Fruit fly (Drosophila melanogaster) whole organism, embryonic: ENCODE data around the gene CG5697.
A peak's percentile ranks its signal among the peaks of the same experiment; 100 is the strongest.

Experiments
- Bgb ChIP-seq: fragments of 200-800 bp; sonication (Bioruptor generic); IDR thresholded peaks from 2 replicates; pipeline ENCODE4 v1.3.6; 2022; ENCODE audit warnings: missing biosample characterization, missing genetic modification characterization; ENCODE audit not compliant: partially characterized antibody
- CG10565 ChIP-seq: fragments of 200-800 bp; sonication (Bioruptor generic); optimal IDR thresholded peaks from 3 replicates; lab custom pipeline; 2016; ENCODE audit warnings: missing biosample characterization, mild to moderate bottlenecking, missing genetic modification characterization
- CG11247 ChIP-seq: fragments of 200-800 bp; sonication (Bioruptor generic); IDR thresholded peaks from 2 replicates; pipeline ENCODE4 v1.3.6; 2022; ENCODE audit warnings: missing biosample characterization, missing genetic modification characterization
- CG13123 ChIP-seq: fragments of 200-800 bp; sonication (Bioruptor generic); optimal IDR thresholded peaks from 2 replicates; lab custom pipeline; 2016; ENCODE audit warnings: missing biosample characterization, missing genetic modification characterization
- CG13894 ChIP-seq: fragments of 200-800 bp; sonication (Bioruptor generic); optimal IDR thresholded peaks from 3 replicates; lab custom pipeline; 2018; ENCODE audit warnings: missing biosample characterization, mild to moderate bottlenecking, missing genetic modification characterization, moderate library complexity
- CG16813 ChIP-seq: fragments of 200-800 bp; sonication (Bioruptor generic); IDR thresholded peaks from 3 replicates; pipeline ENCODE4 v1.3.6; 2022; ENCODE audit warnings: missing biosample characterization, missing genetic modification characterization; ENCODE audit not compliant: partially characterized antibody
- CG17361 ChIP-seq: fragments of 200-800 bp; sonication (Bioruptor generic); IDR thresholded peaks from 3 replicates; pipeline ENCODE4 v1.3.6; 2022; ENCODE audit warnings: missing biosample characterization, missing genetic modification characterization
- CG3163 ChIP-seq: fragments of 200-800 bp; sonication (Bioruptor generic); optimal IDR thresholded peaks from 3 replicates; lab custom pipeline; 2016; ENCODE audit warnings: missing biosample characterization, missing genetic modification characterization
- CG34376 ChIP-seq: fragments of 200-800 bp; sonication (Bioruptor generic); optimal IDR thresholded peaks from 2 replicates; lab custom pipeline; 2018; ENCODE audit warnings: missing biosample characterization, mild to moderate bottlenecking, missing genetic modification characterization
- CG4404 ChIP-seq: fragments of 200-800 bp; sonication (Bioruptor generic); IDR thresholded peaks from 2 replicates; pipeline ENCODE4 v1.3.6; 2022; ENCODE audit warnings: missing biosample characterization, missing genetic modification characterization
- CG6175 ChIP-seq: fragments of 200-800 bp; sonication (Bioruptor generic); IDR thresholded peaks from 3 replicates; pipeline ENCODE4 v1.3.6; 2022; ENCODE audit warnings: missing biosample characterization, missing genetic modification characterization
- CG6654 ChIP-seq: fragments of 200-800 bp; sonication (Bioruptor generic); optimal IDR thresholded peaks from 2 replicates; lab custom pipeline; 2017; ENCODE audit warnings: missing biosample characterization, mild to moderate bottlenecking, missing genetic modification characterization
- CG8290 ChIP-seq, 3 experiments: fragments of 200-800 bp; sonication (Bioruptor generic); optimal IDR thresholded peaks; 2 replicates each; lab custom pipeline; 2016 to 2019; ENCODE audit warnings: missing biosample characterization in 3 of 3, missing genetic modification characterization in 3 of 3, mild to moderate bottlenecking in 2 of 3, moderate library complexity in 1 of 3
- CG8765 ChIP-seq: fragments of 200-800 bp; sonication (Bioruptor generic); IDR thresholded peaks from 2 replicates; pipeline ENCODE4 v1.3.6; 2022; ENCODE audit warnings: missing biosample characterization, missing genetic modification characterization
- Dbx ChIP-seq: fragments of 200-800 bp; sonication (Bioruptor generic); IDR thresholded peaks from 3 replicates; pipeline ENCODE4 v1.3.6; 2022; ENCODE audit warnings: missing biosample characterization, missing genetic modification characterization
- Deaf1 ChIP-seq: fragments of 200-800 bp; optimal IDR thresholded peaks from 3 replicates; lab custom pipeline; 2019; ENCODE audit warnings: missing biosample characterization, mild to moderate bottlenecking, missing genetic modification characterization, moderate library complexity
- Dll ChIP-seq: fragments of 200-800 bp; sonication (Bioruptor generic); IDR thresholded peaks from 4 replicates; pipeline ENCODE4 v1.3.6; 2022; ENCODE audit warnings: missing biosample characterization, missing genetic modification characterization; ENCODE audit not compliant: partially characterized antibody
- Dp ChIP-seq: fragments of 200-800 bp; sonication (Bioruptor generic); optimal IDR thresholded peaks from 2 replicates; lab custom pipeline; 2018; ENCODE audit warnings: missing biosample characterization, mild to moderate bottlenecking, missing genetic modification characterization, moderate library complexity
- ERR ChIP-seq: fragments of 200-800 bp; sonication (Bioruptor generic); optimal IDR thresholded peaks from 2 replicates; lab custom pipeline; 2016; ENCODE audit warnings: missing biosample characterization, missing genetic modification characterization
- H2.0 ChIP-seq: fragments of 200-800 bp; sonication (Bioruptor generic); IDR thresholded peaks from 2 replicates; pipeline ENCODE4 v1.3.6; 2022; ENCODE audit warnings: missing biosample characterization, missing genetic modification characterization
- Jarid2 ChIP-seq: fragments of 200-800 bp; sonication (Bioruptor generic); optimal IDR thresholded peaks from 3 replicates; lab custom pipeline; 2017; ENCODE audit warnings: mild to moderate bottlenecking, missing biosample characterization, missing genetic modification reagents, missing genetic modification characterization
- NC2β ChIP-seq: fragments of 200-800 bp; sonication (Bioruptor generic); optimal IDR thresholded peaks from 2 replicates; lab custom pipeline; 2016; ENCODE audit warnings: missing biosample characterization, missing genetic modification characterization
- Nf-YB ChIP-seq: fragments of 200-800 bp; sonication (Bioruptor generic); optimal IDR thresholded peaks from 3 replicates; lab custom pipeline; 2019; ENCODE audit warnings: missing biosample characterization, mild to moderate bottlenecking, missing genetic modification characterization, moderate library complexity
- Oli ChIP-seq: fragments of 200-800 bp; sonication (Bioruptor generic); optimal IDR thresholded peaks from 2 replicates; lab custom pipeline; 2018; ENCODE audit warnings: missing biosample characterization, mild to moderate bottlenecking, missing genetic modification characterization, moderate library complexity
- Rx ChIP-seq: fragments of 200-800 bp; sonication (Bioruptor generic); IDR thresholded peaks from 2 replicates; pipeline ENCODE4 v1.3.6; 2022; ENCODE audit warnings: missing biosample characterization, missing genetic modification characterization
- Six4 ChIP-seq: fragments of 200-800 bp; sonication (Bioruptor generic); optimal IDR thresholded peaks from 2 replicates; lab custom pipeline; 2016; ENCODE audit warnings: missing biosample characterization, missing genetic modification characterization
- ato ChIP-seq: fragments of 200-800 bp; sonication (Bioruptor generic); IDR thresholded peaks from 2 replicates; pipeline ENCODE4 v1.3.6; 2022; ENCODE audit warnings: missing biosample characterization, missing genetic modification characterization; ENCODE audit not compliant: partially characterized antibody
- bbx ChIP-seq: fragments of 200-800 bp; sonication (Bioruptor generic); IDR thresholded peaks from 2 replicates; pipeline ENCODE4 v1.3.6; 2022; ENCODE audit warnings: missing biosample characterization, missing genetic modification characterization; ENCODE audit not compliant: partially characterized antibody
- crol ChIP-seq: fragments of 200-800 bp; sonication (Bioruptor generic); IDR thresholded peaks from 2 replicates; pipeline ENCODE4 v1.3.6; 2022; ENCODE audit warnings: missing biosample characterization, missing genetic modification characterization
- cwo ChIP-seq: fragments of 200-800 bp; sonication (Bioruptor generic); optimal IDR thresholded peaks from 3 replicates; lab custom pipeline; 2017; ENCODE audit warnings: missing biosample characterization, missing genetic modification characterization, mild to moderate bottlenecking, moderate library complexity, missing genetic modification reagents
- dmrt99B ChIP-seq: fragments of 200-800 bp; sonication (Bioruptor generic); optimal IDR thresholded peaks from 2 replicates; lab custom pipeline; 2018; ENCODE audit warnings: missing biosample characterization, mild to moderate bottlenecking, missing genetic modification characterization, moderate library complexity
- ems ChIP-seq: fragments of 200-800 bp; sonication (Bioruptor generic); optimal IDR thresholded peaks from 3 replicates; lab custom pipeline; 2016; ENCODE audit warnings: missing biosample characterization, missing genetic modification characterization
- esg ChIP-seq: fragments of 200-800 bp; sonication (Bioruptor generic); conservative IDR thresholded peaks from 2 replicates; pipeline ENCODE4 v1.3.6; 2022; ENCODE audit warnings: missing biosample characterization, missing genetic modification characterization
- ewg ChIP-seq: fragments of 200-800 bp; sonication (Bioruptor generic); optimal IDR thresholded peaks from 3 replicates; lab custom pipeline; 2017; ENCODE audit warnings: mild to moderate bottlenecking, missing biosample characterization, missing genetic modification reagents, missing genetic modification characterization
- hkb ChIP-seq, 2 experiments: fragments of 200-800 bp in 1 of 2; fragments of >200 bp in 1 of 2; sonication (Bioruptor generic) in 1 of 2; IDR thresholded peaks in 1 of 2; optimal IDR thresholded peaks in 1 of 2; 2 replicates each; pipeline versions ENCODE4 v1.3.6 to Lab custom; 2017 to 2022; ENCODE audit warnings: missing biosample characterization in 1 of 2, missing genetic modification characterization in 1 of 2
- hth ChIP-seq: fragments of >200 bp; optimal IDR thresholded peaks from 2 replicates; lab custom pipeline; 2017; ENCODE audit warnings: inconsistent platforms
- jigr1 ChIP-seq: fragments of 200-800 bp; sonication (Bioruptor generic); IDR thresholded peaks from 3 replicates; pipeline ENCODE4 v1.3.6; 2022; ENCODE audit warnings: missing biosample characterization, missing genetic modification characterization
- nerfin-1 ChIP-seq: fragments of 200-800 bp; sonication (Bioruptor generic); optimal IDR thresholded peaks from 3 replicates; lab custom pipeline; 2019; ENCODE audit warnings: missing biosample characterization, mild to moderate bottlenecking, missing genetic modification characterization, moderate library complexity
- org-1 ChIP-seq: fragments of 200-800 bp; sonication (Bioruptor generic); optimal IDR thresholded peaks from 2 replicates; lab custom pipeline; 2017; ENCODE audit warnings: missing biosample characterization, missing genetic modification characterization
- pfk ChIP-seq: fragments of 200-800 bp; sonication (Bioruptor generic); optimal IDR thresholded peaks from 2 replicates; lab custom pipeline; 2018; ENCODE audit warnings: missing biosample characterization, mild to moderate bottlenecking, missing genetic modification characterization, moderate library complexity
- row ChIP-seq: fragments of 200-800 bp; sonication (Bioruptor generic); IDR thresholded peaks from 3 replicates; pipeline ENCODE4 v1.3.6; 2022; ENCODE audit warnings: missing biosample characterization, missing genetic modification characterization
- schlank ChIP-seq: fragments of 200-800 bp; sonication (Bioruptor generic); optimal IDR thresholded peaks from 2 replicates; lab custom pipeline; 2018; ENCODE audit warnings: missing biosample characterization, mild to moderate bottlenecking, missing genetic modification characterization
- scrt ChIP-seq: fragments of 200-800 bp; sonication (Bioruptor generic); optimal IDR thresholded peaks from 2 replicates; lab custom pipeline; 2018; ENCODE audit warnings: missing biosample characterization, mild to moderate bottlenecking, missing genetic modification characterization, moderate library complexity
- slbo ChIP-seq: fragments of 200-800 bp; sonication (Bioruptor generic); IDR thresholded peaks from 2 replicates; pipeline ENCODE4 v1.3.6; 2022; ENCODE audit warnings: missing biosample characterization, missing genetic modification characterization
- sob ChIP-seq: fragments of 200-800 bp; sonication (Bioruptor generic); IDR thresholded peaks from 2 replicates; pipeline ENCODE4 v1.3.6; 2022; ENCODE audit warnings: missing biosample characterization, missing genetic modification characterization
- sug ChIP-seq: fragments of 200-800 bp; optimal IDR thresholded peaks from 2 replicates; lab custom pipeline; 2019; ENCODE audit warnings: missing biosample characterization, mild to moderate bottlenecking, missing genetic modification characterization, moderate library complexity
- tx ChIP-seq: fragments of 200-800 bp; sonication (Bioruptor generic); optimal IDR thresholded peaks from 2 replicates; lab custom pipeline; 2016; ENCODE audit warnings: missing biosample characterization, missing genetic modification characterization
- wek ChIP-seq: fragments of 200-800 bp; sonication (Bioruptor generic); optimal IDR thresholded peaks from 3 replicates; lab custom pipeline; 2018; ENCODE audit warnings: missing biosample characterization, mild to moderate bottlenecking, missing genetic modification characterization, moderate library complexity
- zen ChIP-seq: fragments of 200-800 bp; sonication (Bioruptor generic); optimal IDR thresholded peaks from 3 replicates; lab custom pipeline; 2018; ENCODE audit warnings: missing biosample characterization, mild to moderate bottlenecking, missing genetic modification characterization, moderate library complexity
- zfh1 ChIP-seq: fragments of 200-800 bp; sonication (Bioruptor generic); IDR thresholded peaks from 3 replicates; pipeline ENCODE4 v1.3.6; 2022; ENCODE audit warnings: missing biosample characterization, missing genetic modification characterization

Gene CG5697

dm6 chr3R:20977846-20978295 is 37.9 kb upstream of the CG5697 start, which contains the start of gene Calx (continued):
- no peak for TF ChIP-seq ERR
- TF ChIP-seq CG13894 = peak; percentile 56
- TF ChIP-seq pfk (GFP tag; lab: Kevin White, UChicago) = peak; percentile 91
- TF ChIP-seq scrt (GFP tag; lab: Kevin White, UChicago) = peak; percentile 35
- TF ChIP-seq CG10565 (GFP tag; lab: Kevin White, UChicago) = no peak
- TF ChIP-seq slbo (GFP tag; lab: Robert Waterston, UW) = no peak
- no peak for TF ChIP-seq dmrt99B
- no peak for TF ChIP-seq CG13123 (GFP tag; lab: Kevin White, UChicago)
- no peak; the same call in 1 of the 2 replicates for TF ChIP-seq Bgb (GFP tag; lab: Robert Waterston, UW)
- peak; percentile 88 for TF ChIP-seq crol (GFP tag; lab: Robert Waterston, UW)
- no peak for TF ChIP-seq hkb (optimal IDR thresholded peaks at IDR 0.05; lab: Kevin White, UChicago)
- no peak for TF ChIP-seq hkb (GFP tag; IDR thresholded peaks at IDR 0.05; lab: Robert Waterston, UW)
- no peak for TF ChIP-seq esg (GFP tag; lab: Robert Waterston, UW)
- TF ChIP-seq nerfin-1 (tag; lab: Kevin White, UChicago) = peak; percentile 24
- peak; percentile 34; the same call in 1 of the 3 replicates for TF ChIP-seq row (GFP tag; lab: Robert Waterston, UW)
- TF ChIP-seq CG4404 (GFP tag; lab: Robert Waterston, UW) = no peak
- no peak for TF ChIP-seq CG8290 (GFP tag; optimal IDR thresholded peaks at IDR 0.05; lab: Kevin White, UChicago)
- peak in 1 of 2 experiments; percentile 39 for TF ChIP-seq CG8290 (tag; optimal IDR thresholded peaks at IDR 0.05; lab: Kevin White, UChicago)
- TF ChIP-seq Six4 (GFP tag; lab: Kevin White, UChicago) = no peak
- no peak for TF ChIP-seq CG6654 (GFP tag; lab: Kevin White, UChicago)
- TF ChIP-seq H2.0 (GFP tag; lab: Robert Waterston, UW) = no peak
- TF ChIP-seq Dll = no peak
- no peak for TF ChIP-seq tx (GFP tag; lab: Kevin White, UChicago)
- no peak for TF ChIP-seq Oli (tag; lab: Kevin White, UChicago)
- TF ChIP-seq Dbx (GFP tag; lab: Robert Waterston, UW) = 0 out of 3 replicates have a peak, but pooled peaks have one; percentile 16
- peak; percentile 32 for TF ChIP-seq sug (tag; lab: Kevin White, UChicago)
- peak; percentile 29 for TF ChIP-seq Nf-YB (GFP tag; lab: Kevin White, UChicago)
- no peak for TF ChIP-seq ato (GFP tag; lab: Robert Waterston, UW)
- TF ChIP-seq CG6175 (GFP tag; lab: Robert Waterston, UW) = no peak
- peak; percentile 3 for TF ChIP-seq CG34376
- no peak for TF ChIP-seq hth (lab: Kevin White, UChicago)
- TF ChIP-seq Deaf1 (tag; lab: Kevin White, UChicago) = peak; percentile 99
- no peak for TF ChIP-seq zen (tag; lab: Kevin White, UChicago)
- no peak for TF ChIP-seq NC2β (GFP tag; lab: Kevin White, UChicago)
- TF ChIP-seq zfh1 = no peak
- no peak for TF ChIP-seq wek (GFP tag; lab: Kevin White, UChicago)
- no peak for TF ChIP-seq org-1 (GFP tag; lab: Kevin White, UChicago)
- TF ChIP-seq CG11247 = no peak
- TF ChIP-seq CG8765 (GFP tag; lab: Robert Waterston, UW) = no peak
- no peak for TF ChIP-seq jigr1 (GFP tag; lab: Robert Waterston, UW)
- no peak for TF ChIP-seq Rx (GFP tag; lab: Robert Waterston, UW)
- TF ChIP-seq ems (GFP tag; lab: Kevin White, UChicago) = no peak
- no peak for TF ChIP-seq cwo
- TF ChIP-seq CG3163 (GFP tag; lab: Kevin White, UChicago) = no peak
- TF ChIP-seq Jarid2 = peak; percentile 68
- no peak for TF ChIP-seq schlank (tag; lab: Kevin White, UChicago)
- no peak for TF ChIP-seq CG16813 (GFP tag; lab: Robert Waterston, UW)
- no peak for TF ChIP-seq CG17361
- TF ChIP-seq bbx (GFP tag; lab: Robert Waterston, UW) = no peak
- no peak for TF ChIP-seq sob
- no peak for TF ChIP-seq Dp (GFP tag; lab: Kevin White, UChicago)
- peak; percentile 13 for TF ChIP-seq ewg (GFP tag; lab: Kevin White, UChicago)
